Fruit fly (Drosophila melanogaster) whole organism, prepupa: ENCODE results near the gene CG31804.

ENCODE experiments used
- Blimp-1 ChIP-seq: fragments of 200-800 bp; sonication (Bioruptor generic); optimal IDR thresholded peaks from 3 replicates; lab custom pipeline; 2017; ENCODE audit warnings: missing biosample characterization, missing genetic modification characterization, mild to moderate bottlenecking, moderate library complexity, missing genetic modification reagents
- CG10669 ChIP-seq: fragments of 200-800 bp; sonication (Bioruptor generic); optimal IDR thresholded peaks from 3 replicates; lab custom pipeline; 2018; ENCODE audit warnings: missing biosample characterization, mild to moderate bottlenecking, missing genetic modification characterization, moderate library complexity
- CG11294 ChIP-seq: fragments of 200-800 bp; sonication (Bioruptor generic); IDR thresholded peaks from 2 replicates; pipeline ENCODE4 v1.3.6; 2022; ENCODE audit warnings: missing biosample characterization, missing genetic modification characterization
- CG11902 ChIP-seq: fragments of 200-800 bp; sonication (Bioruptor generic); optimal IDR thresholded peaks from 3 replicates; lab custom pipeline; 2016; ENCODE audit warnings: missing biosample characterization, missing genetic modification characterization
- CG15336 ChIP-seq: fragments of 200-800 bp; sonication (Bioruptor generic); IDR thresholded peaks from 2 replicates; pipeline ENCODE4 v1.3.6; 2022; ENCODE audit warnings: missing biosample characterization, missing genetic modification characterization
- CG1621 ChIP-seq: fragments of 200-800 bp; sonication (Bioruptor generic); optimal IDR thresholded peaks from 3 replicates; lab custom pipeline; 2018; ENCODE audit warnings: missing biosample characterization, mild to moderate bottlenecking, missing genetic modification characterization
- CG16779 ChIP-seq: fragments of 200-800 bp; sonication (Bioruptor generic); optimal IDR thresholded peaks from 3 replicates; lab custom pipeline; 2017; ENCODE audit warnings: missing biosample characterization, mild to moderate bottlenecking, missing genetic modification characterization
- CG3032 ChIP-seq: fragments of 200-800 bp; optimal IDR thresholded peaks from 2 replicates; lab custom pipeline; 2019; ENCODE audit warnings: missing biosample characterization, mild to moderate bottlenecking, missing genetic modification characterization, moderate library complexity
- CG32006 ChIP-seq: fragments of 200-800 bp; sonication (Bioruptor generic); optimal IDR thresholded peaks from 3 replicates; lab custom pipeline; 2017; ENCODE audit warnings: missing biosample characterization, mild to moderate bottlenecking, missing genetic modification characterization
- CG3919 ChIP-seq: fragments of 200-800 bp; sonication (Bioruptor generic); optimal IDR thresholded peaks from 3 replicates; lab custom pipeline; 2016; ENCODE audit warnings: missing biosample characterization, missing genetic modification characterization
- CG6163 ChIP-seq: fragments of 200-800 bp; sonication (Bioruptor generic); IDR thresholded peaks from 3 replicates; pipeline ENCODE4 v1.3.6; 2022; ENCODE audit warnings: missing biosample characterization, missing genetic modification characterization
- CG6276 ChIP-seq: fragments of 200-800 bp; sonication (Bioruptor generic); optimal IDR thresholded peaks from 2 replicates; lab custom pipeline; 2017; ENCODE audit warnings: missing biosample characterization, mild to moderate bottlenecking, missing genetic modification characterization
- CG6792 ChIP-seq: fragments of 200-800 bp; sonication (Bioruptor generic); optimal IDR thresholded peaks from 3 replicates; lab custom pipeline; 2016; ENCODE audit warnings: missing biosample characterization, missing genetic modification characterization
- CG6808 ChIP-seq: fragments of 200-800 bp; sonication (Bioruptor generic); optimal IDR thresholded peaks from 3 replicates; lab custom pipeline; 2017; ENCODE audit warnings: missing biosample characterization, missing genetic modification characterization, mild to moderate bottlenecking, moderate library complexity, missing genetic modification reagents
- CG6854 ChIP-seq: fragments of 200-800 bp; sonication (Bioruptor generic); optimal IDR thresholded peaks from 2 replicates; lab custom pipeline; 2017; ENCODE audit warnings: missing biosample characterization, mild to moderate bottlenecking, missing genetic modification characterization
- CG8119 ChIP-seq: fragments of 200-800 bp; sonication (Bioruptor generic); IDR thresholded peaks from 3 replicates; pipeline ENCODE4 v1.3.6; 2022; ENCODE audit warnings: missing biosample characterization, missing genetic modification characterization
- CG9139 ChIP-seq: fragments of 200-800 bp; sonication (Bioruptor generic); optimal IDR thresholded peaks from 3 replicates; lab custom pipeline; 2017; ENCODE audit warnings: missing biosample characterization, mild to moderate bottlenecking, missing genetic modification characterization
- Eip75B ChIP-seq: fragments of 200-800 bp; sonication (Bioruptor generic); optimal IDR thresholded peaks from 3 replicates; lab custom pipeline; 2016; ENCODE audit warnings: missing biosample characterization, missing genetic modification characterization
- Eip78C ChIP-seq: fragments of 200-800 bp; sonication (Bioruptor generic); peaks from one replicate; lab custom pipeline; 2016; ENCODE audit warnings: missing biosample characterization, missing genetic modification characterization
- Ets21C ChIP-seq: fragments of 200-800 bp; sonication (Bioruptor generic); optimal IDR thresholded peaks from 3 replicates; lab custom pipeline; 2016; ENCODE audit warnings: missing biosample characterization, missing genetic modification characterization
- Ets96B ChIP-seq: fragments of 200-800 bp; optimal IDR thresholded peaks from 2 replicates; lab custom pipeline; 2019; ENCODE audit warnings: missing biosample characterization, mild to moderate bottlenecking, missing genetic modification characterization, moderate library complexity
- Gug ChIP-seq: fragments of 200-800 bp; sonication (Bioruptor generic); IDR thresholded peaks from 2 replicates; pipeline ENCODE4 v1.3.6; 2022; ENCODE audit warnings: missing biosample characterization, missing genetic modification characterization
- Hr39 ChIP-seq: fragments of 200-800 bp; sonication (Bioruptor generic); optimal IDR thresholded peaks from 2 replicates; lab custom pipeline; 2016; ENCODE audit warnings: missing biosample characterization, missing genetic modification characterization
- Hr4 ChIP-seq: fragments of 200-800 bp; sonication (Bioruptor generic); optimal IDR thresholded peaks from 3 replicates; lab custom pipeline; 2016; ENCODE audit warnings: missing biosample characterization, missing genetic modification characterization
- Lpt ChIP-seq: fragments of 200-800 bp; sonication (Bioruptor generic); optimal IDR thresholded peaks from 3 replicates; lab custom pipeline; 2016; ENCODE audit warnings: missing biosample characterization, missing genetic modification characterization
- Met ChIP-seq: fragments of 200-800 bp; sonication (Bioruptor generic); optimal IDR thresholded peaks from 3 replicates; lab custom pipeline; 2016; ENCODE audit warnings: missing biosample characterization, missing genetic modification characterization
- Sox102F ChIP-seq: fragments of 200-800 bp; sonication (Bioruptor generic); optimal IDR thresholded peaks from 2 replicates; lab custom pipeline; 2016; ENCODE audit warnings: missing biosample characterization, mild to moderate bottlenecking, missing genetic modification characterization
- Sox14 ChIP-seq: fragments of 200-800 bp; sonication (Bioruptor generic); optimal IDR thresholded peaks from 3 replicates; lab custom pipeline; 2016; ENCODE audit warnings: missing biosample characterization, missing genetic modification characterization
- achi ChIP-seq: fragments of 200-800 bp; sonication (Bioruptor generic); optimal IDR thresholded peaks from 3 replicates; lab custom pipeline; 2016; ENCODE audit warnings: missing biosample characterization, missing genetic modification characterization
- acj6 ChIP-seq: fragments of 200-800 bp; sonication (Bioruptor generic); optimal IDR thresholded peaks from 3 replicates; lab custom pipeline; 2016; ENCODE audit warnings: missing biosample characterization, missing genetic modification characterization
- dac ChIP-seq: fragments of 200-800 bp; sonication (Bioruptor generic); optimal IDR thresholded peaks from 2 replicates; lab custom pipeline; 2017; ENCODE audit warnings: missing biosample characterization, mild to moderate bottlenecking, missing genetic modification characterization
- esn ChIP-seq: fragments of 200-800 bp; sonication (Bioruptor generic); optimal IDR thresholded peaks from 2 replicates; lab custom pipeline; 2016; ENCODE audit warnings: missing biosample characterization, mild to moderate bottlenecking, missing genetic modification characterization, moderate library complexity
- fd59A ChIP-seq: fragments of 200-800 bp; sonication (Bioruptor generic); optimal IDR thresholded peaks from 2 replicates; lab custom pipeline; 2017; ENCODE audit warnings: missing biosample characterization, mild to moderate bottlenecking, missing genetic modification characterization, missing genetic modification reagents
- fkh ChIP-seq: fragments of 200-800 bp; sonication (Bioruptor generic); optimal IDR thresholded peaks from 3 replicates; lab custom pipeline; 2017; ENCODE audit warnings: missing biosample characterization, mild to moderate bottlenecking, missing genetic modification characterization, moderate library complexity
- lz ChIP-seq: fragments of 200-800 bp; sonication (Bioruptor generic); optimal IDR thresholded peaks from 3 replicates; lab custom pipeline; 2016; ENCODE audit warnings: missing biosample characterization, missing genetic modification characterization
- net ChIP-seq: fragments of 200-800 bp; sonication (Bioruptor generic); optimal IDR thresholded peaks from 3 replicates; lab custom pipeline; 2016; ENCODE audit warnings: missing biosample characterization, missing genetic modification characterization
- salr ChIP-seq, 2 experiments: fragments of 200-800 bp; sonication (Bioruptor generic); optimal IDR thresholded peaks; 3 replicates each; lab custom pipeline; 2016 to 2018; ENCODE audit warnings: missing biosample characterization in 2 of 2, missing genetic modification characterization in 2 of 2, mild to moderate bottlenecking in 1 of 2
- spab ChIP-seq: fragments of 200-800 bp; sonication (Bioruptor generic); optimal IDR thresholded peaks from 2 replicates; lab custom pipeline; 2017; ENCODE audit warnings: missing biosample characterization, mild to moderate bottlenecking, missing genetic modification characterization, missing genetic modification reagents
- ss ChIP-seq, 2 experiments: fragments of 200-800 bp; sonication (Bioruptor generic); optimal IDR thresholded peaks; 2 replicates in 1 of 2; 3 replicates in 1 of 2; lab custom pipeline; 2017 to 2018; ENCODE audit warnings: mild to moderate bottlenecking in 2 of 2, missing biosample characterization in 2 of 2, missing genetic modification characterization in 2 of 2, moderate library complexity in 1 of 2
- svp ChIP-seq: fragments of 200-800 bp; sonication (Bioruptor generic); peaks from one replicate; lab custom pipeline; 2016; ENCODE audit warnings: missing biosample characterization, missing genetic modification characterization
- topi ChIP-seq: fragments of 200-800 bp; sonication (Bioruptor generic); optimal IDR thresholded peaks from 3 replicates; lab custom pipeline; 2016; ENCODE audit warnings: missing biosample characterization, missing genetic modification characterization
- vri ChIP-seq: fragments of 200-800 bp; sonication (Bioruptor generic); optimal IDR thresholded peaks from 3 replicates; lab custom pipeline; 2016; ENCODE audit warnings: missing biosample characterization, mild to moderate bottlenecking, missing genetic modification characterization

Gene CG31804

dm6 chr2L:17385221-17385529 is 21.9 kb downstream of the CG31804 start (continued):
- TF ChIP-seq lz (peak; percentile 49), CG6808 (GFP tag; lab: Kevin White, UChicago) (peak; percentile 98), Sox102F (GFP tag; lab: Kevin White, UChicago) (peak; percentile 86), spab (GFP tag; lab: Kevin White, UChicago) (peak; percentile 99), acj6 (GFP tag; lab: Kevin White, UChicago) (peak; percentile 72), CG16779 (tag; lab: Kevin White, UChicago) (peak; percentile 97), CG11294 (GFP tag; lab: Robert Waterston, UW) (no peak; the same call in 1 of the 2 replicates)

- TF ChIP-seq CG15336 (GFP tag; lab: Robert Waterston, UW) (no peak), vri (GFP tag; lab: Kevin White, UChicago) (peak; percentile 64), esn (GFP tag; lab: Kevin White, UChicago) (peak; percentile 1), fkh (peak; percentile 72)
Observed at dm6 chr2L:17387735-17388367, 24.6 kb downstream of the CG31804 start.

dm6 chr2L:17389104-17389503 is 25.8 kb downstream of the CG31804 start:
- no peak for TF ChIP-seq Hr4 (GFP tag; lab: Kevin White, UChicago)
- no peak for TF ChIP-seq Hr39
- peak; percentile 80 for TF ChIP-seq CG1621 (tag; lab: Kevin White, UChicago)
- no peak for TF ChIP-seq Eip75B (GFP tag; lab: Kevin White, UChicago)
- TF ChIP-seq Gug = no peak
- TF ChIP-seq ss (GFP tag; optimal IDR thresholded peaks at IDR 0.05; lab: Kevin White, UChicago) = peak; percentile 60 to 74
- no peak for TF ChIP-seq CG11902 (GFP tag; lab: Kevin White, UChicago)
- no peak for TF ChIP-seq dac (GFP tag; lab: Kevin White, UChicago)
- peak; percentile 40 for TF ChIP-seq fkh
- TF ChIP-seq Ets96B = peak; percentile 45
- TF ChIP-seq topi = peak; percentile 20
- TF ChIP-seq fd59A (GFP tag; lab: Kevin White, UChicago) = no peak
- peak; percentile 38 for TF ChIP-seq CG10669 (GFP tag; lab: Kevin White, UChicago)
- peak; percentile 41 for TF ChIP-seq net
- peak; percentile 46 for TF ChIP-seq Blimp-1
- peak; percentile 49 for TF ChIP-seq CG6808 (GFP tag; lab: Kevin White, UChicago)
- TF ChIP-seq CG32006 (GFP tag; lab: Kevin White, UChicago) = peak; percentile 24
- peak; percentile 42 for TF ChIP-seq CG3032 (tag; lab: Kevin White, UChicago)
- TF ChIP-seq CG6792 = no peak
- peak; percentile 31 for TF ChIP-seq spab (GFP tag; lab: Kevin White, UChicago)
- peak; percentile 43 for TF ChIP-seq CG16779 (tag; lab: Kevin White, UChicago)
- TF ChIP-seq Eip78C (GFP tag; lab: Kevin White, UChicago) = peak; percentile 65
- peak in 1 of 2 experiments; percentile 38 for TF ChIP-seq salr (GFP tag; optimal IDR thresholded peaks at IDR 0.05; lab: Kevin White, UChicago)
- TF ChIP-seq vri (GFP tag; lab: Kevin White, UChicago) = peak; percentile 74
- peak; percentile 37 for TF ChIP-seq Lpt (GFP tag; lab: Kevin White, UChicago)
- no peak for TF ChIP-seq acj6 (GFP tag; lab: Kevin White, UChicago)
- no peak for TF ChIP-seq Met (GFP tag; lab: Kevin White, UChicago)
- peak; percentile 56; the same call in 2 of the 3 replicates for TF ChIP-seq CG8119 (GFP tag; lab: Robert Waterston, UW)
- peak; percentile 33 for TF ChIP-seq Sox14 (GFP tag; lab: Kevin White, UChicago)
- peak; percentile 36 for TF ChIP-seq CG3919 (GFP tag; lab: Kevin White, UChicago)
- no peak for TF ChIP-seq Ets21C (GFP tag; lab: Kevin White, UChicago)
- no peak for TF ChIP-seq achi (GFP tag; lab: Kevin White, UChicago)
- TF ChIP-seq Sox102F (GFP tag; lab: Kevin White, UChicago) = peak; percentile 50
- peak; percentile 87 for TF ChIP-seq svp (GFP tag; lab: Kevin White, UChicago)
- peak; percentile 29 for TF ChIP-seq esn (GFP tag; lab: Kevin White, UChicago)
- TF ChIP-seq CG6276 = peak; percentile 61
- TF ChIP-seq CG9139 (GFP tag; lab: Kevin White, UChicago) = peak; percentile 65
- TF ChIP-seq CG6854 = peak; percentile 60
- peak; percentile 81; the same call in 2 of the 3 replicates for TF ChIP-seq CG6163
- TF ChIP-seq, all 60 proteins: peak for 27
